Fruit fly (Drosophila melanogaster) whole organism, embryonic: ENCODE results near the gene CG42579.

Experiments
- Aef1 ChIP-seq: fragments of 200-800 bp; sonication (Bioruptor generic); IDR thresholded peaks from 3 replicates; pipeline ENCODE4 v1.3.6; 2022; ENCODE audit warnings: missing biosample characterization, missing genetic modification characterization
- CG10267 ChIP-seq: fragments of 200-800 bp; sonication (Bioruptor generic); optimal IDR thresholded peaks from 2 replicates; lab custom pipeline; 2018; ENCODE audit warnings: missing biosample characterization, mild to moderate bottlenecking, missing genetic modification characterization, moderate library complexity
- CG10321 ChIP-seq: fragments of 200-800 bp; sonication (Bioruptor generic); IDR thresholded peaks from 2 replicates; pipeline ENCODE4 v1.3.6; 2022; ENCODE audit warnings: missing biosample characterization, missing genetic modification characterization
- CG11504 ChIP-seq: fragments of 200-800 bp; sonication (Bioruptor generic); optimal IDR thresholded peaks from 3 replicates; lab custom pipeline; 2019; ENCODE audit warnings: missing biosample characterization, mild to moderate bottlenecking, missing genetic modification characterization, moderate library complexity
- CG1233 ChIP-seq: fragments of 200-800 bp; sonication (Bioruptor generic); optimal IDR thresholded peaks from 4 replicates; lab custom pipeline; 2018; ENCODE audit warnings: missing biosample characterization, mild to moderate bottlenecking, missing genetic modification characterization
- CG13424 ChIP-seq: fragments of 200-800 bp; sonication (Bioruptor generic); optimal IDR thresholded peaks from 2 replicates; lab custom pipeline; 2019; ENCODE audit warnings: missing biosample characterization, mild to moderate bottlenecking, missing genetic modification characterization, moderate library complexity
- CG17328 ChIP-seq: fragments of 200-800 bp; sonication (Bioruptor generic); IDR thresholded peaks from 2 replicates; pipeline ENCODE4 v1.3.6; 2022; ENCODE audit warnings: missing biosample characterization, missing genetic modification characterization
- CG2712 ChIP-seq: fragments of 200-800 bp; optimal IDR thresholded peaks from 3 replicates; lab custom pipeline; 2019; ENCODE audit warnings: missing biosample characterization, mild to moderate bottlenecking, missing genetic modification characterization, moderate library complexity
- CG2875 ChIP-seq: fragments of 200-800 bp; sonication (Bioruptor generic); optimal IDR thresholded peaks from 2 replicates; lab custom pipeline; 2017; ENCODE audit warnings: missing biosample characterization, mild to moderate bottlenecking, missing genetic modification characterization, missing genetic modification reagents
- CG33213 ChIP-seq: fragments of 200-800 bp; sonication (Bioruptor generic); optimal IDR thresholded peaks from 3 replicates; lab custom pipeline; 2016; ENCODE audit warnings: missing biosample characterization, missing genetic modification characterization
- CG34224 ChIP-seq: fragments of 200-800 bp; sonication (Bioruptor generic); IDR thresholded peaks from 3 replicates; pipeline ENCODE4 v1.3.6; 2022; ENCODE audit warnings: missing biosample characterization, missing genetic modification characterization; ENCODE audit not compliant: partially characterized antibody
- CG4617 ChIP-seq: fragments of 200-800 bp; sonication (Bioruptor generic); optimal IDR thresholded peaks from 3 replicates; lab custom pipeline; 2016; ENCODE audit warnings: missing biosample characterization, missing genetic modification characterization, borderline replicate concordance
- CG4854 ChIP-seq: fragments of 200-800 bp; sonication (Bioruptor generic); optimal IDR thresholded peaks from 2 replicates; lab custom pipeline; 2016; ENCODE audit warnings: missing biosample characterization, missing genetic modification characterization, inconsistent platforms
- CG5180 ChIP-seq: fragments of 200-800 bp; sonication (Bioruptor generic); optimal IDR thresholded peaks from 3 replicates; lab custom pipeline; 2017; ENCODE audit warnings: missing biosample characterization, missing genetic modification characterization, mild to moderate bottlenecking, moderate library complexity, missing genetic modification reagents
- CG6175 ChIP-seq: fragments of 200-800 bp; sonication (Bioruptor generic); IDR thresholded peaks from 3 replicates; pipeline ENCODE4 v1.3.6; 2022; ENCODE audit warnings: missing biosample characterization, missing genetic modification characterization
- CG7839 ChIP-seq: fragments of 200-800 bp; sonication (Bioruptor generic); optimal IDR thresholded peaks from 3 replicates; lab custom pipeline; 2018; ENCODE audit warnings: missing biosample characterization, mild to moderate bottlenecking, missing genetic modification characterization, moderate library complexity
- CG8281 ChIP-seq: fragments of 200-800 bp; sonication (Bioruptor generic); optimal IDR thresholded peaks from 2 replicates; lab custom pipeline; 2018; ENCODE audit warnings: missing biosample characterization, mild to moderate bottlenecking, missing genetic modification characterization, moderate library complexity
- CG9932 ChIP-seq: fragments of 200-800 bp; sonication (Bioruptor generic); IDR thresholded peaks from 2 replicates; pipeline ENCODE4 v1.3.6; 2022; ENCODE audit warnings: missing biosample characterization, missing genetic modification characterization
- E2f2 ChIP-seq: fragments of 200-800 bp; sonication (Bioruptor generic); IDR thresholded peaks from 2 replicates; pipeline ENCODE4 v1.3.6; 2022; ENCODE audit warnings: missing biosample characterization, missing genetic modification characterization
- Fer1 ChIP-seq: fragments of 200-800 bp; sonication (Bioruptor generic); optimal IDR thresholded peaks from 2 replicates; lab custom pipeline; 2017; ENCODE audit warnings: missing biosample characterization, mild to moderate bottlenecking, missing genetic modification characterization
- Fer3 ChIP-seq: fragments of 200-800 bp; sonication (Bioruptor generic); optimal IDR thresholded peaks from 2 replicates; lab custom pipeline; 2018; ENCODE audit warnings: missing biosample characterization, mild to moderate bottlenecking, missing genetic modification characterization, moderate library complexity
- H15 ChIP-seq: fragments of 200-800 bp; sonication (Bioruptor generic); IDR thresholded peaks from 3 replicates; pipeline ENCODE4 v1.3.6; 2022; ENCODE audit warnings: missing biosample characterization, missing genetic modification characterization
- Hmr ChIP-seq: fragments of 200-800 bp; sonication (Bioruptor generic); optimal IDR thresholded peaks from 3 replicates; lab custom pipeline; 2017; ENCODE audit warnings: mild to moderate bottlenecking, missing biosample characterization, missing genetic modification reagents, missing genetic modification characterization
- Hr51 ChIP-seq, 2 experiments: fragments of 200-800 bp; sonication (Bioruptor generic); optimal IDR thresholded peaks; 2 replicates in 1 of 2; 3 replicates in 1 of 2; lab custom pipeline; 2016 to 2018; ENCODE audit warnings: missing biosample characterization in 2 of 2, missing genetic modification characterization in 2 of 2, mild to moderate bottlenecking in 1 of 2, moderate library complexity in 1 of 2
- MESR4 ChIP-seq: fragments of 200-800 bp; sonication (Bioruptor generic); optimal IDR thresholded peaks from 2 replicates; lab custom pipeline; 2018; ENCODE audit warnings: missing biosample characterization, mild to moderate bottlenecking, missing genetic modification characterization, moderate library complexity
- Mad ChIP-seq: fragments of 200-800 bp; sonication (Bioruptor generic); optimal IDR thresholded peaks from 2 replicates; lab custom pipeline; 2016; ENCODE audit warnings: missing biosample characterization, missing genetic modification characterization
- Med ChIP-seq: fragments of 200-800 bp; sonication (Bioruptor generic); peaks from one replicate; lab custom pipeline; 2016; ENCODE audit warnings: missing biosample characterization, missing genetic modification characterization, mild to moderate bottlenecking, inconsistent platforms, moderate library complexity
- Mrtf ChIP-seq: fragments of 200-800 bp; sonication (Bioruptor generic); IDR thresholded peaks from 3 replicates; pipeline ENCODE4 v1.3.6; 2022; ENCODE audit warnings: missing biosample characterization, missing genetic modification characterization
- NfI ChIP-seq: fragments of 200-800 bp; sonication (Bioruptor generic); optimal IDR thresholded peaks from 3 replicates; lab custom pipeline; 2018; ENCODE audit warnings: missing biosample characterization, mild to moderate bottlenecking, missing genetic modification characterization, moderate library complexity
- Usf ChIP-seq: fragments of 200-800 bp; sonication (Bioruptor generic); optimal IDR thresholded peaks from 2 replicates; lab custom pipeline; 2017; ENCODE audit warnings: missing genotype, missing biosample characterization, missing genetic modification characterization
- abd-A ChIP-seq: fragments of 200-800 bp; sonication (Bioruptor generic); optimal IDR thresholded peaks from 3 replicates; lab custom pipeline; 2019; ENCODE audit warnings: missing biosample characterization, mild to moderate bottlenecking, missing genetic modification characterization, moderate library complexity
- al ChIP-seq: fragments of 200-800 bp; sonication (Bioruptor generic); IDR thresholded peaks from 2 replicates; pipeline ENCODE4 v1.3.6; 2022; ENCODE audit warnings: missing biosample characterization, missing genetic modification characterization
- cas ChIP-seq: fragments of 200-800 bp; sonication (Bioruptor generic); IDR thresholded peaks from 2 replicates; pipeline ENCODE4 v1.3.6; 2022; ENCODE audit warnings: missing biosample characterization, missing genetic modification characterization
- crp ChIP-seq, 2 experiments: fragments of 200-800 bp; sonication (Bioruptor generic); optimal IDR thresholded peaks; 2 replicates in 1 of 2; 3 replicates in 1 of 2; lab custom pipeline; 2017; ENCODE audit warnings: missing biosample characterization in 2 of 2, missing genetic modification characterization in 2 of 2, mild to moderate bottlenecking in 1 of 2, moderate library complexity in 1 of 2
- dmrt11E ChIP-seq: fragments of 200-800 bp; sonication (Bioruptor generic); optimal IDR thresholded peaks from 3 replicates; lab custom pipeline; 2018; ENCODE audit warnings: missing biosample characterization, mild to moderate bottlenecking, missing genetic modification characterization, moderate library complexity
- dpn ChIP-seq, 2 experiments: fragments of 200-800 bp; sonication (Bioruptor generic); optimal IDR thresholded peaks; 3 replicates each; lab custom pipeline; 2016; ENCODE audit warnings: missing biosample characterization in 2 of 2, missing genetic modification characterization in 2 of 2
- fd102C ChIP-seq: fragments of 200-800 bp; sonication (Bioruptor generic); optimal IDR thresholded peaks from 2 replicates; lab custom pipeline; 2018; ENCODE audit warnings: missing biosample characterization, mild to moderate bottlenecking, missing genetic modification characterization, moderate library complexity
- gem ChIP-seq: fragments of 200-800 bp; sonication (Bioruptor generic); optimal IDR thresholded peaks from 2 replicates; lab custom pipeline; 2019; ENCODE audit warnings: missing biosample characterization, mild to moderate bottlenecking, missing genetic modification characterization, moderate library complexity
- grau ChIP-seq: fragments of 200-800 bp; optimal IDR thresholded peaks from 3 replicates; lab custom pipeline; 2019; ENCODE audit warnings: missing biosample characterization, mild to moderate bottlenecking, missing genetic modification characterization, moderate library complexity
- lilli ChIP-seq: fragments of 200-800 bp; sonication (Bioruptor generic); optimal IDR thresholded peaks from 3 replicates; lab custom pipeline; 2016; ENCODE audit warnings: missing biosample characterization, missing genetic modification characterization
- nmo ChIP-seq: fragments of 200-800 bp; sonication (Bioruptor generic); optimal IDR thresholded peaks from 2 replicates; lab custom pipeline; 2018; ENCODE audit warnings: missing biosample characterization, mild to moderate bottlenecking, missing genetic modification characterization, moderate library complexity
- otp ChIP-seq: fragments of 200-800 bp; sonication (Bioruptor generic); IDR thresholded peaks from 3 replicates; pipeline ENCODE4, ENCODE4 v1.3.6; 2022; ENCODE audit warnings: missing biosample characterization, missing genetic modification characterization
- ranshi ChIP-seq: fragments of 200-800 bp; sonication (Bioruptor generic); IDR thresholded peaks from 2 replicates; pipeline ENCODE4 v1.3.6; 2022; ENCODE audit warnings: missing biosample characterization, missing genetic modification characterization
- repo ChIP-seq: fragments of 200-800 bp; sonication (Bioruptor generic); optimal IDR thresholded peaks from 2 replicates; lab custom pipeline; 2016; ENCODE audit warnings: missing biosample characterization, missing genetic modification characterization
- slbo ChIP-seq: fragments of 200-800 bp; sonication (Bioruptor generic); IDR thresholded peaks from 2 replicates; pipeline ENCODE4 v1.3.6; 2022; ENCODE audit warnings: missing biosample characterization, missing genetic modification characterization
- stwl ChIP-seq: fragments of 200-800 bp; sonication (Bioruptor generic); optimal IDR thresholded peaks from 3 replicates; lab custom pipeline; 2018; ENCODE audit warnings: missing biosample characterization, mild to moderate bottlenecking, missing genetic modification characterization, moderate library complexity
- tgo ChIP-seq: fragments of 200-800 bp; sonication (Bioruptor generic); IDR thresholded peaks from 3 replicates; pipeline ENCODE4 v1.3.6; 2022; ENCODE audit warnings: missing biosample characterization, missing genetic modification characterization
- tin ChIP-seq: fragments of 200-800 bp; sonication (Bioruptor generic); optimal IDR thresholded peaks from 3 replicates; lab custom pipeline; 2016; ENCODE audit warnings: missing biosample characterization, missing genetic modification characterization
- tna ChIP-seq: fragments of 200-800 bp; sonication (Bioruptor generic); IDR thresholded peaks from 2 replicates; pipeline ENCODE4 v1.3.6; 2022; ENCODE audit warnings: missing biosample characterization, missing genetic modification characterization; ENCODE audit not compliant: partially characterized antibody

Gene CG42579

DNA sequence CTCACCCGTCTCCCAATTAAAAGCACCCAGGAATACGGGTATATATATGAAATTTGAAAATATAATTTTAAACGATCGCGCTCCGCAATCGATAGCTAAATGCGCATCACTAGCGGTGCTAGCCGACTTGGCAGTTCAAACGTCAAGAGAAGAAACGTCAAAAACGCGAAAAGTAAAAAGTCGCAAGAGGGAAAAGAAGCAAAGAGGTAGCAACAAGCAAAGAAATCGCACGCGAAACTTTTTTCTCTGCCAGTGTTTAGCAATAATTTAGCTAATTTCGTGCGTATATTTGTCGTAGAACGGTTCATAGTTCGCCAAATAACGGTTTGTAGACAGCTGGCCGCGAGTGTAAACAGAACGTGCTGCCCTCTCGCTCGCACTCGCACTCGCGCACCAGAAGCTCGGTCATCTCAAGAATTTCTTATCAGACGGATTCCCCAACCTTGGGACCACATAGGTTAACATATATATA lies 16.0 kb upstream of the CG42579 start, which contains the start of gene CG1812 (continued):
- peak; percentile 5 for TF ChIP-seq stwl (tag; lab: Kevin White, UChicago)
- no peak for TF ChIP-seq CG8281
- peak; percentile 45 for TF ChIP-seq nmo (GFP tag; lab: Kevin White, UChicago)
- TF ChIP-seq Fer3, result peak; percentile 42
- peak; percentile 25 for TF ChIP-seq tin (GFP tag; lab: Kevin White, UChicago)
- TF ChIP-seq CG33213 (GFP tag; lab: Kevin White, UChicago), result no peak
- peak; percentile 65 for TF ChIP-seq slbo (GFP tag; lab: Robert Waterston, UW)
- peak; percentile 30; the same call in 1 of the 2 replicates for TF ChIP-seq CG10321 (GFP tag; lab: Robert Waterston, UW)
- no peak for TF ChIP-seq repo (GFP tag; lab: Kevin White, UChicago)
- TF ChIP-seq grau (tag; lab: Kevin White, UChicago), result peak; percentile 46
- peak; percentile 21; the same call in 1 of the 3 replicates for TF ChIP-seq Mrtf (GFP tag; lab: Robert Waterston, UW)
- no peak for TF ChIP-seq cas (GFP tag; lab: Robert Waterston, UW)
- peak; percentile 83 for TF ChIP-seq CG4617 (GFP tag; lab: Kevin White, UChicago)
- TF ChIP-seq CG4854 (GFP tag; lab: Kevin White, UChicago), result no peak
- 0 out of 3 replicates have a peak, but pooled peaks have one; percentile 16 for TF ChIP-seq CG6175 (GFP tag; lab: Robert Waterston, UW)
- peak; percentile 60 for TF ChIP-seq lilli (GFP tag; lab: Kevin White, UChicago)
- TF ChIP-seq al, result 0 out of 2 replicates have a peak, but pooled peaks have one; percentile 20
- peak; percentile 17 for TF ChIP-seq dmrt11E (tag; lab: Kevin White, UChicago)
- TF ChIP-seq CG2712 (tag; lab: Kevin White, UChicago), result peak; percentile 24
- peak; percentile 34 for TF ChIP-seq CG11504 (tag; lab: Kevin White, UChicago)
- peak; percentile 51 for TF ChIP-seq gem (tag; lab: Kevin White, UChicago)
- TF ChIP-seq CG10267, result peak; percentile 12
- peak; percentile 49 for TF ChIP-seq Hmr (GFP tag; lab: Kevin White, UChicago)
- peak; percentile 41 for TF ChIP-seq Mad (GFP tag; lab: Kevin White, UChicago)
- no peak for TF ChIP-seq CG1233
- TF ChIP-seq CG7839 (tag; lab: Kevin White, UChicago), result peak; percentile 34
- TF ChIP-seq CG5180 (GFP tag; lab: Kevin White, UChicago), result no peak
- TF ChIP-seq tgo, result peak; percentile 57; the same call in 2 of the 3 replicates
- peak; percentile 66; the same call in 1 of the 2 replicates for TF ChIP-seq CG17328
- peak; percentile 39; the same call in 1 of the 3 replicates for TF ChIP-seq otp (GFP tag; lab: Robert Waterston, UW)
- peak; percentile 27 for TF ChIP-seq NfI
- no peak for TF ChIP-seq tna (GFP tag; lab: Robert Waterston, UW)
- peak in 1 of 2 experiments; percentile 27 for TF ChIP-seq crp (GFP tag; optimal IDR thresholded peaks at IDR 0.05; lab: Kevin White, UChicago)
- no peak for TF ChIP-seq abd-A (tag; lab: Kevin White, UChicago)
- TF ChIP-seq Usf, result no peak
- peak; percentile 26 to 47 for TF ChIP-seq dpn (GFP tag; optimal IDR thresholded peaks at IDR 0.05; lab: Kevin White, UChicago)
- TF ChIP-seq CG13424, result no peak
- peak in 1 of 2 experiments; percentile 71 for TF ChIP-seq Hr51 (GFP tag; optimal IDR thresholded peaks at IDR 0.05; lab: Kevin White, UChicago)
- no peak for TF ChIP-seq CG34224 (GFP tag; lab: Robert Waterston, UW)
- TF ChIP-seq H15 (GFP tag; lab: Robert Waterston, UW), result peak; percentile 23; the same call in 1 of the 3 replicates
- peak; percentile 53 for TF ChIP-seq Fer1 (GFP tag; lab: Kevin White, UChicago)
- peak; percentile 35 for TF ChIP-seq CG2875 (GFP tag; lab: Kevin White, UChicago)
- peak; percentile 60 for TF ChIP-seq E2f2 (GFP tag; lab: Robert Waterston, UW)
- TF ChIP-seq Med (GFP tag; lab: Kevin White, UChicago), result peak; percentile 91
- TF ChIP-seq ranshi, result peak; percentile 37; the same call in 1 of the 2 replicates
- TF ChIP-seq CG9932 (GFP tag; lab: Robert Waterston, UW), result peak; percentile 45; the same call in 1 of the 2 replicates
- peak; percentile 71 for TF ChIP-seq MESR4 (GFP tag; lab: Kevin White, UChicago)
- TF ChIP-seq Aef1 (GFP tag; lab: Robert Waterston, UW), result peak; percentile 26; the same call in 1 of the 3 replicates
- TF ChIP-seq fd102C, result no peak
